Fruit fly (Drosophila melanogaster) whole organism, prepupa: ENCODE results near the gene CG43925.

Source experiments
- CG10631 ChIP-seq: fragments of 200-800 bp; sonication (Bioruptor generic); optimal IDR thresholded peaks from 2 replicates; lab custom pipeline; 2016; ENCODE audit warnings: missing biosample characterization, missing genetic modification characterization
- CG10669 ChIP-seq: fragments of 200-800 bp; sonication (Bioruptor generic); optimal IDR thresholded peaks from 3 replicates; lab custom pipeline; 2018; ENCODE audit warnings: missing biosample characterization, mild to moderate bottlenecking, missing genetic modification characterization, moderate library complexity
- CG11762 ChIP-seq: fragments of 200-800 bp; sonication (Bioruptor generic); optimal IDR thresholded peaks from 3 replicates; lab custom pipeline; 2016; ENCODE audit warnings: missing biosample characterization, missing genetic modification characterization; ENCODE audit not compliant: insufficient read depth
- CG11902 ChIP-seq: fragments of 200-800 bp; sonication (Bioruptor generic); optimal IDR thresholded peaks from 3 replicates; lab custom pipeline; 2016; ENCODE audit warnings: missing biosample characterization, missing genetic modification characterization
- CG15336 ChIP-seq: fragments of 200-800 bp; sonication (Bioruptor generic); IDR thresholded peaks from 2 replicates; pipeline ENCODE4 v1.3.6; 2022; ENCODE audit warnings: missing biosample characterization, missing genetic modification characterization
- CG1621 ChIP-seq: fragments of 200-800 bp; sonication (Bioruptor generic); optimal IDR thresholded peaks from 3 replicates; lab custom pipeline; 2018; ENCODE audit warnings: missing biosample characterization, mild to moderate bottlenecking, missing genetic modification characterization
- CG16779 ChIP-seq: fragments of 200-800 bp; sonication (Bioruptor generic); optimal IDR thresholded peaks from 3 replicates; lab custom pipeline; 2017; ENCODE audit warnings: missing biosample characterization, mild to moderate bottlenecking, missing genetic modification characterization
- CG3032 ChIP-seq: fragments of 200-800 bp; optimal IDR thresholded peaks from 2 replicates; lab custom pipeline; 2019; ENCODE audit warnings: missing biosample characterization, mild to moderate bottlenecking, missing genetic modification characterization, moderate library complexity
- CG31627 ChIP-seq: fragments of 200-800 bp; sonication (Bioruptor generic); optimal IDR thresholded peaks from 3 replicates; lab custom pipeline; 2016; ENCODE audit warnings: missing biosample characterization, missing genetic modification characterization
- CG34406 ChIP-seq: fragments of 200-800 bp; sonication (Bioruptor generic); optimal IDR thresholded peaks from 3 replicates; lab custom pipeline; 2016; ENCODE audit warnings: missing biosample characterization, missing genetic modification characterization
- CG3919 ChIP-seq: fragments of 200-800 bp; sonication (Bioruptor generic); optimal IDR thresholded peaks from 3 replicates; lab custom pipeline; 2016; ENCODE audit warnings: missing biosample characterization, missing genetic modification characterization
- CG6792 ChIP-seq: fragments of 200-800 bp; sonication (Bioruptor generic); optimal IDR thresholded peaks from 3 replicates; lab custom pipeline; 2016; ENCODE audit warnings: missing biosample characterization, missing genetic modification characterization
- CG6808 ChIP-seq: fragments of 200-800 bp; sonication (Bioruptor generic); optimal IDR thresholded peaks from 3 replicates; lab custom pipeline; 2017; ENCODE audit warnings: missing biosample characterization, missing genetic modification characterization, mild to moderate bottlenecking, moderate library complexity, missing genetic modification reagents
- CG6854 ChIP-seq: fragments of 200-800 bp; sonication (Bioruptor generic); optimal IDR thresholded peaks from 2 replicates; lab custom pipeline; 2017; ENCODE audit warnings: missing biosample characterization, mild to moderate bottlenecking, missing genetic modification characterization
- CG7368 ChIP-seq: fragments of 200-800 bp; sonication (Bioruptor generic); optimal IDR thresholded peaks from 3 replicates; lab custom pipeline; 2016; ENCODE audit warnings: missing biosample characterization, missing genetic modification characterization
- CG8319 ChIP-seq: fragments of 200-800 bp; sonication (Bioruptor generic); optimal IDR thresholded peaks from 3 replicates; lab custom pipeline; 2016; ENCODE audit warnings: missing biosample characterization, missing genetic modification characterization
- CG8632 ChIP-seq: fragments of 200-800 bp; sonication (Bioruptor generic); optimal IDR thresholded peaks from 3 replicates; lab custom pipeline; 2016; ENCODE audit warnings: missing biosample characterization, missing genetic modification characterization
- CG9139 ChIP-seq: fragments of 200-800 bp; sonication (Bioruptor generic); optimal IDR thresholded peaks from 3 replicates; lab custom pipeline; 2017; ENCODE audit warnings: missing biosample characterization, mild to moderate bottlenecking, missing genetic modification characterization
- Eip75B ChIP-seq: fragments of 200-800 bp; sonication (Bioruptor generic); optimal IDR thresholded peaks from 3 replicates; lab custom pipeline; 2016; ENCODE audit warnings: missing biosample characterization, missing genetic modification characterization
- Eip78C ChIP-seq: fragments of 200-800 bp; sonication (Bioruptor generic); peaks from one replicate; lab custom pipeline; 2016; ENCODE audit warnings: missing biosample characterization, missing genetic modification characterization
- Eip93F ChIP-seq: fragments of 200-800 bp; sonication (Bioruptor generic); optimal IDR thresholded peaks from 2 replicates; lab custom pipeline; 2016; ENCODE audit warnings: missing biosample characterization, mild to moderate bottlenecking, missing genetic modification characterization
- Ets96B ChIP-seq: fragments of 200-800 bp; optimal IDR thresholded peaks from 2 replicates; lab custom pipeline; 2019; ENCODE audit warnings: missing biosample characterization, mild to moderate bottlenecking, missing genetic modification characterization, moderate library complexity
- Gug ChIP-seq: fragments of 200-800 bp; sonication (Bioruptor generic); IDR thresholded peaks from 2 replicates; pipeline ENCODE4 v1.3.6; 2022; ENCODE audit warnings: missing biosample characterization, missing genetic modification characterization
- Hr38 ChIP-seq: sonication (Bioruptor generic); optimal IDR thresholded peaks from 2 replicates; lab custom pipeline; 2016; ENCODE audit warnings: missing biosample characterization, missing genetic modification characterization
- Hr39 ChIP-seq: fragments of 200-800 bp; sonication (Bioruptor generic); optimal IDR thresholded peaks from 2 replicates; lab custom pipeline; 2016; ENCODE audit warnings: missing biosample characterization, missing genetic modification characterization
- Hr4 ChIP-seq: fragments of 200-800 bp; sonication (Bioruptor generic); optimal IDR thresholded peaks from 3 replicates; lab custom pipeline; 2016; ENCODE audit warnings: missing biosample characterization, missing genetic modification characterization
- Lpt ChIP-seq: fragments of 200-800 bp; sonication (Bioruptor generic); optimal IDR thresholded peaks from 3 replicates; lab custom pipeline; 2016; ENCODE audit warnings: missing biosample characterization, missing genetic modification characterization
- Met ChIP-seq: fragments of 200-800 bp; sonication (Bioruptor generic); optimal IDR thresholded peaks from 3 replicates; lab custom pipeline; 2016; ENCODE audit warnings: missing biosample characterization, missing genetic modification characterization
- OdsH ChIP-seq: fragments of 200-800 bp; sonication (Bioruptor generic); optimal IDR thresholded peaks from 3 replicates; lab custom pipeline; 2016; ENCODE audit warnings: missing biosample characterization, missing genetic modification characterization
- Smox ChIP-seq: fragments of 200-800 bp; sonication (Bioruptor generic); optimal IDR thresholded peaks from 3 replicates; lab custom pipeline; 2016; ENCODE audit warnings: missing biosample characterization, missing genetic modification characterization
- Sox102F ChIP-seq: fragments of 200-800 bp; sonication (Bioruptor generic); optimal IDR thresholded peaks from 2 replicates; lab custom pipeline; 2016; ENCODE audit warnings: missing biosample characterization, mild to moderate bottlenecking, missing genetic modification characterization
- Sox14 ChIP-seq: fragments of 200-800 bp; sonication (Bioruptor generic); optimal IDR thresholded peaks from 3 replicates; lab custom pipeline; 2016; ENCODE audit warnings: missing biosample characterization, missing genetic modification characterization
- Sox15 ChIP-seq: fragments of 200-800 bp; sonication (Bioruptor generic); optimal IDR thresholded peaks from 3 replicates; lab custom pipeline; 2016; ENCODE audit warnings: missing biosample characterization, missing genetic modification characterization
- achi ChIP-seq: fragments of 200-800 bp; sonication (Bioruptor generic); optimal IDR thresholded peaks from 3 replicates; lab custom pipeline; 2016; ENCODE audit warnings: missing biosample characterization, missing genetic modification characterization
- acj6 ChIP-seq: fragments of 200-800 bp; sonication (Bioruptor generic); optimal IDR thresholded peaks from 3 replicates; lab custom pipeline; 2016; ENCODE audit warnings: missing biosample characterization, missing genetic modification characterization
- cyc ChIP-seq: fragments of 200-800 bp; sonication (Bioruptor generic); optimal IDR thresholded peaks from 3 replicates; lab custom pipeline; 2016; ENCODE audit warnings: missing biosample characterization, missing genetic modification characterization
- dac ChIP-seq: fragments of 200-800 bp; sonication (Bioruptor generic); optimal IDR thresholded peaks from 2 replicates; lab custom pipeline; 2017; ENCODE audit warnings: missing biosample characterization, mild to moderate bottlenecking, missing genetic modification characterization
- dsx ChIP-seq: fragments of 200-800 bp; optimal IDR thresholded peaks from 3 replicates; lab custom pipeline; 2019; ENCODE audit warnings: missing biosample characterization, mild to moderate bottlenecking, missing genetic modification characterization, moderate library complexity; ENCODE audit not compliant: poor library complexity, severe bottlenecking
- esn ChIP-seq: fragments of 200-800 bp; sonication (Bioruptor generic); optimal IDR thresholded peaks from 2 replicates; lab custom pipeline; 2016; ENCODE audit warnings: missing biosample characterization, mild to moderate bottlenecking, missing genetic modification characterization, moderate library complexity
- fd59A ChIP-seq: fragments of 200-800 bp; sonication (Bioruptor generic); optimal IDR thresholded peaks from 2 replicates; lab custom pipeline; 2017; ENCODE audit warnings: missing biosample characterization, mild to moderate bottlenecking, missing genetic modification characterization, missing genetic modification reagents
- fd85E ChIP-seq: fragments of 200-800 bp; sonication (Bioruptor generic); optimal IDR thresholded peaks from 3 replicates; lab custom pipeline; 2016; ENCODE audit warnings: missing biosample characterization, missing genetic modification characterization
- fkh ChIP-seq: fragments of 200-800 bp; sonication (Bioruptor generic); optimal IDR thresholded peaks from 3 replicates; lab custom pipeline; 2017; ENCODE audit warnings: missing biosample characterization, mild to moderate bottlenecking, missing genetic modification characterization, moderate library complexity
- lz ChIP-seq: fragments of 200-800 bp; sonication (Bioruptor generic); optimal IDR thresholded peaks from 3 replicates; lab custom pipeline; 2016; ENCODE audit warnings: missing biosample characterization, missing genetic modification characterization
- pdm3 ChIP-seq: fragments of 200-800 bp; sonication (Bioruptor generic); optimal IDR thresholded peaks from 3 replicates; lab custom pipeline; 2016; ENCODE audit warnings: missing biosample characterization, missing genetic modification characterization
- salr ChIP-seq, 2 experiments: fragments of 200-800 bp; sonication (Bioruptor generic); optimal IDR thresholded peaks; 3 replicates each; lab custom pipeline; 2016 to 2018; ENCODE audit warnings: missing biosample characterization in 2 of 2, missing genetic modification characterization in 2 of 2, mild to moderate bottlenecking in 1 of 2
- spab ChIP-seq: fragments of 200-800 bp; sonication (Bioruptor generic); optimal IDR thresholded peaks from 2 replicates; lab custom pipeline; 2017; ENCODE audit warnings: missing biosample characterization, mild to moderate bottlenecking, missing genetic modification characterization, missing genetic modification reagents
- svp ChIP-seq: fragments of 200-800 bp; sonication (Bioruptor generic); peaks from one replicate; lab custom pipeline; 2016; ENCODE audit warnings: missing biosample characterization, missing genetic modification characterization
- topi ChIP-seq: fragments of 200-800 bp; sonication (Bioruptor generic); optimal IDR thresholded peaks from 3 replicates; lab custom pipeline; 2016; ENCODE audit warnings: missing biosample characterization, missing genetic modification characterization
- vri ChIP-seq: fragments of 200-800 bp; sonication (Bioruptor generic); optimal IDR thresholded peaks from 3 replicates; lab custom pipeline; 2016; ENCODE audit warnings: missing biosample characterization, mild to moderate bottlenecking, missing genetic modification characterization

The CG43925 gene

DNA sequence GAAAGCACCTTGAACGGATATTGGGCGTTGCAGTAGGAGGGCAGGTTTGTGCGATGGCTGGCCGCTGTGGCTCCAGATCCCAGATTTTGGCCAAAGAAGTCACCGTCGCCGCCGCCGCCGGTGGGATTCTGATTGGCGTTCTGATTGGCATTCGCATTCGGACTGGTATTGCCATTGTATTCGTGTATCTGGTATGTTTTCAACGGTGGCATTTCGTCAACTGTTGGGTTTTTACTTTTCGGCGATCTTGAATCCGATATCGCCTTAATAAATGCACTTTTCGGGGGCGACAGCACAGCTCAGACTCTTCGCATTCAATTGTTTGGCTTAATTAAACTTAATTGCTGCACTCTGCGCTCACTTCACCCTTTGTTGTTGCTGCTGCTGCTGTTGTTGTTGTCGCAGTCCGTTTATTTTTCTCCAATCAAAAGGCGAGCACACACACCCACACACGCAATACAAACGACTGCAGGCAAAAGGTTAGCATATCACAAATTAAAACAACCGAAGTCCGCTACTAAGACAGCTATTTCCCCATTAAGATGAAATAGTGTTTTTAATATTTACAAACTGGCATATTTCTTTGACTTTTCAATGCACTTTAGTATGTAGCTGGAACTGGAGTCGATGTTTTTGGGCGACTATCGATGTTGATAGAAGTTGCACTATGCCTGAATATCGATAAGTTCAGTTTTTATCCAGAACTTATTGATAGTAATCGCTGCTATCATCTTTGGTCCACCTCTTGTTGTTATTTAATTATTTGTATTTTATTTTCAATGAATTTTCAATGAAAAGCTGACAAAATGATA lies 43.3 kb downstream of the CG43925 start, which contains the start of the genes CG9426 and mRF1 (continued):
- TF ChIP-seq fd59A (GFP tag; lab: Kevin White, UChicago) = no peak

DNA sequence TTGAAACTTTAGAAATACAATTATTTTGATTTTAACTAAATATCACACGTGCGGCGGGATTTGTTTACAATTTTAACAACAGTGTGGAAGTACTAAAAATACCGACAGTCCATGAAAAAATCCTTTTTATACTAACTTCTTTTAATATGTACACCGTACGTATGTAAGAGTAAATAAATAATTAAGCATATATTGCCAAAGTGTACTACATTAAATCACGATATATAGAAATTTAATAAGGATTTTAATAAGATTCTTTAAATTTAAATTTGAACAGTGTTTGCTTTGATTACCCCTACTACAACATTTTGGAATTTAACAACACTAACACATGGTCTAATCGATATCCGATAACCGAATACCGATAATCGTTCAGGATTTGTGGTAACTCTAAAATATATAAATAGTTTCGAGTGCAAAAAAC lies 46.0 kb downstream of the CG43925 start, which contains the start of the genes Ski6 and CG16812:
Ski6 (minus strand) TSS at position 205 of the 424 bp plus-strand sequence.
CG16812 (plus strand) TSS at position 363 of the 424 bp plus-strand sequence.
- TF ChIP-seq CG3919 (GFP tag; lab: Kevin White, UChicago) = no peak
- TF ChIP-seq CG1621 (tag; lab: Kevin White, UChicago) = no peak
- TF ChIP-seq achi (GFP tag; lab: Kevin White, UChicago) = no peak
- peak; percentile 49 for TF ChIP-seq cyc (GFP tag; lab: Kevin White, UChicago)
- TF ChIP-seq Hr39 = peak; percentile 44
- TF ChIP-seq CG15336 (GFP tag; lab: Robert Waterston, UW) = peak; percentile 60; the same call in 1 of the 2 replicates
- no peak for TF ChIP-seq CG9139
- TF ChIP-seq dac (GFP tag; lab: Kevin White, UChicago) = no peak
- TF ChIP-seq fd85E (GFP tag; lab: Kevin White, UChicago) = no peak
- TF ChIP-seq CG34406 (GFP tag; lab: Kevin White, UChicago) = peak; percentile 48
- TF ChIP-seq CG8632 (GFP tag; lab: Kevin White, UChicago) = peak; percentile 41
- no peak for TF ChIP-seq dsx (GFP tag; lab: Kevin White, UChicago)
- TF ChIP-seq Met = no peak
- no peak for TF ChIP-seq Lpt (GFP tag; lab: Kevin White, UChicago)
- no peak for TF ChIP-seq CG3032 (tag; lab: Kevin White, UChicago)
- TF ChIP-seq esn (GFP tag; lab: Kevin White, UChicago) = peak; percentile 70
- TF ChIP-seq spab (GFP tag; lab: Kevin White, UChicago) = no peak
- no peak for TF ChIP-seq salr (GFP tag; optimal IDR thresholded peaks at IDR 0.05; lab: Kevin White, UChicago)
- TF ChIP-seq CG8319 = no peak
- TF ChIP-seq Sox102F (GFP tag; lab: Kevin White, UChicago) = no peak
- no peak for TF ChIP-seq OdsH (GFP tag; lab: Kevin White, UChicago)
- no peak for TF ChIP-seq CG6808 (GFP tag; lab: Kevin White, UChicago)
- no peak for TF ChIP-seq svp (GFP tag; lab: Kevin White, UChicago)
- no peak for TF ChIP-seq Eip93F (GFP tag; lab: Kevin White, UChicago)
- no peak for TF ChIP-seq topi (GFP tag; lab: Kevin White, UChicago)
- no peak for TF ChIP-seq Hr4 (GFP tag; lab: Kevin White, UChicago)
- no peak for TF ChIP-seq CG11902
- TF ChIP-seq CG31627 (GFP tag; lab: Kevin White, UChicago) = peak; percentile 51
- peak; percentile 36 for TF ChIP-seq CG6792 (GFP tag; lab: Kevin White, UChicago)
- peak; percentile 35; the same call in 1 of the 2 replicates for TF ChIP-seq Gug
- TF ChIP-seq CG16779 (tag; lab: Kevin White, UChicago) = no peak
- no peak for TF ChIP-seq Eip75B (GFP tag; lab: Kevin White, UChicago)
- no peak for TF ChIP-seq CG6854 (GFP tag; lab: Kevin White, UChicago)
- no peak for TF ChIP-seq lz (GFP tag; lab: Kevin White, UChicago)
- TF ChIP-seq CG10631 (GFP tag; lab: Kevin White, UChicago) = peak; percentile 75
- TF ChIP-seq CG7368 (GFP tag; lab: Kevin White, UChicago) = no peak
- TF ChIP-seq Sox15 = peak; percentile 29
- TF ChIP-seq Smox (GFP tag; lab: Kevin White, UChicago) = no peak
- no peak for TF ChIP-seq pdm3 (GFP tag; lab: Kevin White, UChicago)
- no peak for TF ChIP-seq Hr38
- TF ChIP-seq vri (GFP tag; lab: Kevin White, UChicago) = no peak
- TF ChIP-seq CG11762 (GFP tag; lab: Kevin White, UChicago) = no peak
- no peak for TF ChIP-seq fd59A (GFP tag; lab: Kevin White, UChicago)
- no peak for TF ChIP-seq Sox14 (GFP tag; lab: Kevin White, UChicago)
- no peak for TF ChIP-seq Ets96B (tag; lab: Kevin White, UChicago)
- no peak for TF ChIP-seq acj6 (GFP tag; lab: Kevin White, UChicago)
- peak; percentile 78 for TF ChIP-seq fkh (GFP tag; lab: Kevin White, UChicago)
- no peak for TF ChIP-seq Eip78C
- no peak for TF ChIP-seq CG10669 (GFP tag; lab: Kevin White, UChicago)
